Fruit fly (Drosophila melanogaster) whole organism, adult: Measurements from ENCODE around the gene polybromo.

Experiments used
- CG11617 ChIP-seq: fragments of 200-800 bp; sonication (Bioruptor generic); optimal IDR thresholded peaks from 2 replicates; lab custom pipeline; 2017; ENCODE audit warnings: mild to moderate bottlenecking, missing biosample characterization, missing genetic modification reagents, missing genetic modification characterization
- CG12768 ChIP-seq: fragments of 200-800 bp; sonication (Bioruptor generic); optimal IDR thresholded peaks from 2 replicates; lab custom pipeline; 2017; ENCODE audit warnings: missing biosample characterization, missing genetic modification characterization, mild to moderate bottlenecking, moderate library complexity, missing genetic modification reagents
- CG14711 ChIP-seq: fragments of 200-800 bp; sonication (Bioruptor generic); optimal IDR thresholded peaks from 2 replicates; lab custom pipeline; 2018; ENCODE audit warnings: missing biosample characterization, mild to moderate bottlenecking, missing genetic modification characterization, moderate library complexity
- CG1620 ChIP-seq: fragments of 200-800 bp; sonication (Bioruptor generic); optimal IDR thresholded peaks from 2 replicates; lab custom pipeline; 2016; ENCODE audit warnings: missing biosample characterization, missing genetic modification characterization
- CG33017 ChIP-seq: fragments of 200-800 bp; sonication (Bioruptor generic); optimal IDR thresholded peaks from 2 replicates; lab custom pipeline; 2018; ENCODE audit warnings: missing biosample characterization, mild to moderate bottlenecking, missing genetic modification characterization, moderate library complexity
- CG5204 ChIP-seq: fragments of 200-800 bp; sonication (Bioruptor generic); optimal IDR thresholded peaks from 2 replicates; lab custom pipeline; 2016; ENCODE audit warnings: missing biosample characterization, missing genetic modification characterization
- CG7045 ChIP-seq: fragments of 200-800 bp; sonication (Bioruptor generic); optimal IDR thresholded peaks from 2 replicates; lab custom pipeline; 2017; ENCODE audit warnings: missing biosample characterization, mild to moderate bottlenecking, missing genetic modification characterization
- CG7101 ChIP-seq: fragments of 200-800 bp; sonication (Bioruptor generic); optimal IDR thresholded peaks from 2 replicates; lab custom pipeline; 2018; ENCODE audit warnings: missing biosample characterization, mild to moderate bottlenecking, missing genetic modification characterization, moderate library complexity
- Clk ChIP-seq: fragments of 200-800 bp; sonication (Bioruptor generic); optimal IDR thresholded peaks from 2 replicates; lab custom pipeline; 2017; ENCODE audit warnings: missing biosample characterization, missing genetic modification characterization
- Crg-1 ChIP-seq: fragments of 200-800 bp; sonication (Bioruptor generic); optimal IDR thresholded peaks from 2 replicates; lab custom pipeline; 2016; ENCODE audit warnings: missing biosample characterization, missing genetic modification characterization
- Hr96 ChIP-seq: fragments of 200-800 bp; sonication (Bioruptor generic); optimal IDR thresholded peaks from 2 replicates; lab custom pipeline; 2016; ENCODE audit warnings: missing biosample characterization, missing genetic modification characterization
- Mnt ChIP-seq: fragments of 200-800 bp; sonication (Bioruptor generic); optimal IDR thresholded peaks from 2 replicates; lab custom pipeline; 2016; ENCODE audit warnings: missing biosample characterization, mild to moderate bottlenecking, missing genetic modification characterization
- bab1 ChIP-seq: fragments of 200-800 bp; sonication (Bioruptor generic); optimal IDR thresholded peaks from 3 replicates; lab custom pipeline; 2019; ENCODE audit warnings: missing biosample characterization, mild to moderate bottlenecking, missing genetic modification characterization, moderate library complexity
- cic ChIP-seq: fragments of 200-800 bp; sonication (Bioruptor generic); optimal IDR thresholded peaks from 2 replicates; lab custom pipeline; 2017; ENCODE audit warnings: missing biosample characterization, mild to moderate bottlenecking, missing genetic modification characterization, moderate library complexity
- cnc ChIP-seq, 2 experiments: fragments of >200 bp; optimal IDR thresholded peaks; 2 replicates each; lab custom pipeline; 2017
- kay ChIP-seq: fragments of 200-800 bp; sonication (Bioruptor generic); peaks from one replicate; lab custom pipeline; 2016; ENCODE audit warnings: missing biosample characterization, missing genetic modification characterization, borderline replicate concordance
- ovo ChIP-seq: fragments of 200-800 bp; sonication (Bioruptor generic); optimal IDR thresholded peaks from 2 replicates; lab custom pipeline; 2016; ENCODE audit warnings: missing biosample characterization, missing genetic modification characterization
- pad ChIP-seq: fragments of 200-800 bp; sonication (Bioruptor generic); optimal IDR thresholded peaks from 3 replicates; lab custom pipeline; 2017; ENCODE audit warnings: missing biosample characterization, missing genetic modification characterization, mild to moderate bottlenecking, moderate library complexity, missing genetic modification reagents
- tj ChIP-seq: fragments of 200-800 bp; sonication (Bioruptor generic); optimal IDR thresholded peaks from 3 replicates; lab custom pipeline; 2017; ENCODE audit warnings: missing biosample characterization, mild to moderate bottlenecking, missing genetic modification characterization, moderate library complexity
- toe ChIP-seq: fragments of 200-800 bp; sonication (Bioruptor generic); optimal IDR thresholded peaks from 2 replicates; lab custom pipeline; 2016; ENCODE audit warnings: missing biosample characterization, missing genetic modification characterization

The polybromo gene

DNA sequence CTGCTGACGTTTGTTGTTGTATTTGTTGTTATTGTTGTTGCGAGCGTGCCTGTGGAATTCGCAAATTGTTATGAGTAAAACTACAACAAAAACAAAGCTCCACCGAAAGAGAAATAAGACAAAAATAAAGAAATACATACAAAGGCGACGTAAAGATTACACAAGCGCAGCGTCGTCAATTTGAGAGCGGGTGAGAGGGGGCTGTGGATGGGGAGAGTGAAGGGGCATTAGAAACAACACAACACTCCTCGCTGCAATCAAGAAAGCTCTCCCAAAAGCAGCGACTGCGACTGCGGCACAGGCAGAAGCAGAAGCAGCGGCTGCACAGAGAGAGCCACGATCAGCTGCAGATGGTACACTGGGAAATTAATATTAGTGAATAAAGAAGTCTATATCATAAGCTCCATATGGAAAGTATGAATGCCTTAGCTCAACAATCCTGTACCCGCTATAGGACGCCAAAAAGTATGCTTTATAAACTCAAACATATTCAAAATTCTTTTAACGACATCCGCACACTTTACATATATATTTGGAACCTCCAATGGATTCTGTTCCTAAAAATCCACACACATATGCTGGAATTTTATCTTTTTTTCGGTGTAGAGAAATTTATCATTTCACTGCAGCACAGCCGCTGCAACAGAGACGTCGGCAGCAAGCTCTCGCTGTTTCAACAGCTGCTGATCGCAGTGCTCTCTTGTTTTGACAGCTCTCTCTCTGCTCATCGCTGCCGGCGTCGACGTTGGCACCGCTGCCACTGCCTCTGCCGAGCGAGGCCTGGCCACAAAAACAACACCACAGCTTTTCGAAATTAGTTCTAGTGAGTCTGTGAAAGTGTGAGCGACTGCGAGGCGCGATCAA, 36.3 kb downstream of the polybromo start, which contains the start of gene CG13631:
Gene CG13631, plus strand, starts transcription at position 814 of the 864 bp plus-strand sequence.
- peak; percentile 79 for TF ChIP-seq tj (GFP tag; lab: Kevin White, UChicago)
- TF ChIP-seq CG1620 (GFP tag; lab: Kevin White, UChicago): peak; percentile 81
- TF ChIP-seq CG7045 (GFP tag; lab: Kevin White, UChicago): peak; percentile 96
- peak; percentile 96 for TF ChIP-seq toe
- TF ChIP-seq pad (GFP tag; lab: Kevin White, UChicago): peak; percentile 85
- peak; percentile 97 for TF ChIP-seq CG12768 (GFP tag; lab: Kevin White, UChicago)
- TF ChIP-seq CG11617 (GFP tag; lab: Kevin White, UChicago): peak; percentile 93
- peak; percentile 94 for TF ChIP-seq Hr96 (GFP tag; lab: Kevin White, UChicago)
- peak; percentile 7 for TF ChIP-seq cic (GFP tag; lab: Kevin White, UChicago)
- peak; percentile 94 for TF ChIP-seq CG7101 (tag; lab: Kevin White, UChicago)
- peak; percentile 89 for TF ChIP-seq Crg-1 (GFP tag; lab: Kevin White, UChicago)
- TF ChIP-seq kay: peak; percentile 71
- peak; percentile 65 for TF ChIP-seq ovo (GFP tag; lab: Kevin White, UChicago)
- TF ChIP-seq CG5204 (GFP tag; lab: Kevin White, UChicago): peak; percentile 97
- TF ChIP-seq Mnt: peak; percentile 70
- TF ChIP-seq cnc (optimal IDR thresholded peaks at IDR 0.05; lab: Kevin White, UChicago): no peak
- peak; percentile 90 for TF ChIP-seq CG14711 (tag; lab: Kevin White, UChicago)
- peak; percentile 92 for TF ChIP-seq Clk (GFP tag; lab: Kevin White, UChicago)
- peak; percentile 93 for TF ChIP-seq CG33017 (tag; lab: Kevin White, UChicago)
- TF ChIP-seq bab1: peak; percentile 84

DNA sequence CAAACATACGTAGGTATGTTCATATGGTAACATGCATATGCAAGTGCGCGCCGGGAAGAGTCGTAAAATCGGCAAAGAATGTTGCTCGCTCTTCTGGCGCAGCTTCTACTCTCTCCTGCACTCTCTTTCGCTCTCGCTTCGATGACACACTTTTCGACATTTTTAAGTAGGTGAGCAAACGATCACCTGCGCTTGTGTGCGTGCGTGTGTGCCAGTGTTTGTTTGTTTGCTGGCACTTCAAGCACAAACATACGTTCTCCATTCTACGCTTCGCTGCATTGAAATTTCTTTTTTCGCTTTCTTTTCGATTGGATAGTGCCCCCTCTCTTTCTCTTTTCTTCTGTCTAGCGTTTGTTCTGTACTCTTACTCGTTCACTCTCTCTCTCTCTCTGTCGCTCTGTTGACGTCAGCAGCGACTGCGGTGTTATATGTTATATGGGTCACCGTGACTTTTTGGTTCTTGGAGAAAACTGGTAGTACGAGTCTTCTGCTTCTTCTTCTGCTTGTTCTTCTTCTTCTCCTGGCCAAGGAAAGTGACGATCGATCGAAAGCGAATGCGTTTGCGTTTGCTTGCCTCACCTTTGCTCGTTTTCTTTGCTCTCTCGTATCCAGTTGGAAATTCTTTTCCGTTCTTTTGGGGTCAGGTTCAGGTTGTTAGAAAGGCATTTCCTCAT, 37.3 kb downstream of the polybromo start:
- TF ChIP-seq toe (no peak), CG1620 (GFP tag; lab: Kevin White, UChicago) (no peak), Hr96 (GFP tag; lab: Kevin White, UChicago) (no peak), bab1 (no peak), CG7101 (tag; lab: Kevin White, UChicago) (no peak), tj (GFP tag; lab: Kevin White, UChicago) (no peak), Mnt (no peak), kay (no peak), ovo (GFP tag; lab: Kevin White, UChicago) (no peak), CG12768 (GFP tag; lab: Kevin White, UChicago) (no peak), Crg-1 (GFP tag; lab: Kevin White, UChicago) (no peak)

dm6 chr3R:24766684-24767083, 38.4 kb downstream of the polybromo start:
- TF ChIP-seq kay: peak; percentile 21
- no peak for TF ChIP-seq Clk (GFP tag; lab: Kevin White, UChicago)

- TF ChIP-seq pad (GFP tag; lab: Kevin White, UChicago) (no peak), CG1620 (GFP tag; lab: Kevin White, UChicago) (no peak), CG14711 (tag; lab: Kevin White, UChicago) (no peak), bab1 (no peak), CG11617 (GFP tag; lab: Kevin White, UChicago) (no peak), cnc (optimal IDR thresholded peaks at IDR 0.05; lab: Kevin White, UChicago) (no peak), kay (no peak)
Observed at dm6 chr3R:24764971-24765370, 40.1 kb downstream of the polybromo start, which contains the start of gene AstA. Gene AstA (minus strand): TSS chr3R:24765071.

DNA sequence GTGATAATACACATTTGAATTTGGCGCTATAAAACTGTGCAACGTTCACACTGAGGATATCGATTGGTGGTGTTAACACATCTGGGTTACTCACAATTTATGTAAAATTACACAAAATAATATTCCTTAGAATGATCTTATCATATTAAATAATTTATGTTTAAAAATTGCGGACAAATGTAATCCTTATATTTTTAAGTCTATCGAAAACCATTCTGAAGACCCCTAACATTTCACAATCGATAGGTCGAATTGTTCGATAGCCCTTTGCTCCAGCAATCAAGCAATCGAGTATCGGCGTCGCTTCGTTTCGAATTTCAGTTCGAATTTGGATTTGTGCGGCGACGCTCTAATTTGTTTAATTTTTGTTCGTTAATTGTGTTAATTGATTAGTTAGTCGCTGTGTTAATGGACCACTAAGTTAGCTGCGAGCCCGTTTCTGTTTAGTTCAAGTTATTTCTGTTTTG, 51.5 kb downstream of the polybromo start, which contains the start of gene asp:
Gene asp, plus strand, starts transcription at position 289 of the 467 bp plus-strand sequence.
- TF ChIP-seq pad (GFP tag; lab: Kevin White, UChicago) (no peak), toe (peak; percentile 58), Clk (GFP tag; lab: Kevin White, UChicago) (no peak), Mnt (no peak), CG5204 (GFP tag; lab: Kevin White, UChicago) (peak; percentile 42), CG33017 (tag; lab: Kevin White, UChicago) (no peak), Hr96 (GFP tag; lab: Kevin White, UChicago) (no peak), bab1 (peak; percentile 28), CG1620 (GFP tag; lab: Kevin White, UChicago) (peak; percentile 45), CG11617 (GFP tag; lab: Kevin White, UChicago) (no peak), ovo (GFP tag; lab: Kevin White, UChicago) (no peak), tj (GFP tag; lab: Kevin White, UChicago) (no peak), kay (peak; percentile 52), CG14711 (tag; lab: Kevin White, UChicago) (peak; percentile 17), CG7045 (GFP tag; lab: Kevin White, UChicago) (no peak), cnc (optimal IDR thresholded peaks at IDR 0.05; lab: Kevin White, UChicago) (no peak), cic (GFP tag; lab: Kevin White, UChicago) (no peak), Crg-1 (GFP tag; lab: Kevin White, UChicago) (no peak), CG12768 (GFP tag; lab: Kevin White, UChicago) (no peak), CG7101 (tag; lab: Kevin White, UChicago) (peak; percentile 12)
